Fruit fly (Drosophila melanogaster) whole organism, embryonic: ENCODE measurements around the gene Rbp1-like.
A peak's percentile ranks its signal among the peaks of the same experiment; 100 is the strongest.

ENCODE experiments used
- Blimp-1 ChIP-seq: fragments of 200-800 bp; sonication (Bioruptor generic); optimal IDR thresholded peaks from 3 replicates; lab custom pipeline; 2018; ENCODE audit warnings: missing biosample characterization, missing genetic modification characterization, mild to moderate bottlenecking, moderate library complexity, missing genetic modification reagents
- CG10979 ChIP-seq: fragments of 200-800 bp; sonication (Bioruptor generic); optimal IDR thresholded peaks from 2 replicates; lab custom pipeline; 2018; ENCODE audit warnings: missing biosample characterization, mild to moderate bottlenecking, missing genetic modification characterization, moderate library complexity
- CG11247 ChIP-seq: fragments of 200-800 bp; sonication (Bioruptor generic); IDR thresholded peaks from 2 replicates; pipeline ENCODE4 v1.3.6; 2022; ENCODE audit warnings: missing biosample characterization, missing genetic modification characterization
- CG11723 ChIP-seq: fragments of 200-800 bp; sonication (Bioruptor generic); optimal IDR thresholded peaks from 2 replicates; lab custom pipeline; 2017; ENCODE audit warnings: missing biosample characterization, mild to moderate bottlenecking, missing genetic modification characterization
- CG12071 ChIP-seq: fragments of 200-800 bp; sonication (Bioruptor generic); optimal IDR thresholded peaks from 3 replicates; lab custom pipeline; 2018; ENCODE audit warnings: missing biosample characterization, mild to moderate bottlenecking, missing genetic modification characterization
- CG14710 ChIP-seq: fragments of 200-800 bp; sonication (Bioruptor generic); optimal IDR thresholded peaks from 3 replicates; lab custom pipeline; 2019; ENCODE audit warnings: missing biosample characterization, mild to moderate bottlenecking, missing genetic modification characterization, moderate library complexity
- CG16863 ChIP-seq: fragments of 200-800 bp; sonication (Bioruptor generic); optimal IDR thresholded peaks from 3 replicates; lab custom pipeline; 2016; ENCODE audit warnings: missing biosample characterization, missing genetic modification characterization
- CG17186 ChIP-seq: fragments of 200-800 bp; sonication (Bioruptor generic); optimal IDR thresholded peaks from 3 replicates; lab custom pipeline; 2017; ENCODE audit warnings: missing biosample characterization, missing genetic modification reagents, missing genetic modification characterization
- CG18262 ChIP-seq: fragments of 200-800 bp; optimal IDR thresholded peaks from 3 replicates; lab custom pipeline; 2019; ENCODE audit warnings: missing biosample characterization, mild to moderate bottlenecking, missing genetic modification characterization, moderate library complexity
- CG2875 ChIP-seq: fragments of 200-800 bp; sonication (Bioruptor generic); optimal IDR thresholded peaks from 2 replicates; lab custom pipeline; 2017; ENCODE audit warnings: missing biosample characterization, mild to moderate bottlenecking, missing genetic modification characterization, missing genetic modification reagents
- CG31441 ChIP-seq: fragments of 200-800 bp; sonication (Bioruptor generic); IDR thresholded peaks from 2 replicates; pipeline ENCODE4 v1.3.6; 2022; ENCODE audit warnings: missing biosample characterization, missing genetic modification characterization
- CG43689 ChIP-seq: fragments of 200-800 bp; sonication (Bioruptor generic); IDR thresholded peaks from 2 replicates; pipeline ENCODE4 v1.3.6; 2022; ENCODE audit warnings: missing biosample characterization, missing genetic modification characterization
- CG4404 ChIP-seq: fragments of 200-800 bp; sonication (Bioruptor generic); IDR thresholded peaks from 2 replicates; pipeline ENCODE4 v1.3.6; 2022; ENCODE audit warnings: missing biosample characterization, missing genetic modification characterization
- CG6654 ChIP-seq: fragments of 200-800 bp; sonication (Bioruptor generic); optimal IDR thresholded peaks from 2 replicates; lab custom pipeline; 2017; ENCODE audit warnings: missing biosample characterization, mild to moderate bottlenecking, missing genetic modification characterization
- CG7786 ChIP-seq: fragments of 200-800 bp; sonication (Bioruptor generic); optimal IDR thresholded peaks from 2 replicates; lab custom pipeline; 2016; ENCODE audit warnings: missing biosample characterization, missing genetic modification characterization
- CG8478 ChIP-seq: fragments of >200 bp; optimal IDR thresholded peaks from 2 replicates; lab custom pipeline; 2018
- D ChIP-seq, 2 experiments: fragments of 200-800 bp in 1 of 2; fragments of >200 bp in 1 of 2; sonication (Bioruptor generic) in 1 of 2; optimal IDR thresholded peaks; 2 replicates in 1 of 2; 3 replicates in 1 of 2; lab custom pipeline; 2017; ENCODE audit warnings: mild to moderate bottlenecking in 1 of 2, missing biosample characterization in 1 of 2, missing genetic modification characterization in 1 of 2, missing genetic modification reagents in 1 of 2
- Deaf1 ChIP-seq: fragments of 200-800 bp; optimal IDR thresholded peaks from 3 replicates; lab custom pipeline; 2019; ENCODE audit warnings: missing biosample characterization, mild to moderate bottlenecking, missing genetic modification characterization, moderate library complexity
- Eip74EF ChIP-seq, 2 experiments: fragments of 200-800 bp in 1 of 2; fragments of >200 bp in 1 of 2; sonication (Bioruptor generic) in 1 of 2; optimal IDR thresholded peaks; 2 replicates each; lab custom pipeline; 2017 to 2019; ENCODE audit warnings: missing biosample characterization in 2 of 2, missing genetic modification characterization in 2 of 2, mild to moderate bottlenecking in 1 of 2, moderate library complexity in 1 of 2
- HmgZ ChIP-seq: fragments of 200-800 bp; sonication (Bioruptor generic); optimal IDR thresholded peaks from 2 replicates; lab custom pipeline; 2018; ENCODE audit warnings: missing biosample characterization, mild to moderate bottlenecking, missing genetic modification characterization
- Myb ChIP-seq: fragments of 200-800 bp; sonication (Bioruptor generic); optimal IDR thresholded peaks from 2 replicates; lab custom pipeline; 2016; ENCODE audit warnings: missing biosample characterization, missing genetic modification characterization
- PHDP ChIP-seq: fragments of 200-800 bp; sonication (Bioruptor generic); optimal IDR thresholded peaks from 3 replicates; lab custom pipeline; 2018; ENCODE audit warnings: missing biosample characterization, mild to moderate bottlenecking, missing genetic modification characterization, moderate library complexity
- Sin3A ChIP-seq: fragments of >200 bp; optimal IDR thresholded peaks from 2 replicates; lab custom pipeline; 2018
- Sox100B ChIP-seq: fragments of 200-800 bp; sonication (Bioruptor generic); optimal IDR thresholded peaks from 3 replicates; lab custom pipeline; 2018; ENCODE audit warnings: missing biosample characterization, mild to moderate bottlenecking, missing genetic modification characterization
- Sry-β ChIP-seq: fragments of 200-800 bp; sonication (Bioruptor generic); optimal IDR thresholded peaks from 2 replicates; lab custom pipeline; 2018; ENCODE audit warnings: missing biosample characterization, mild to moderate bottlenecking, missing genetic modification characterization, moderate library complexity
- ash1 ChIP-seq: fragments of 200-800 bp; sonication (Bioruptor generic); optimal IDR thresholded peaks from 2 replicates; lab custom pipeline; 2018; ENCODE audit warnings: missing biosample characterization, mild to moderate bottlenecking, missing genetic modification characterization
- ci ChIP-seq: fragments of 200-800 bp; sonication (Bioruptor generic); IDR thresholded peaks from 3 replicates; pipeline ENCODE4 v1.3.6; 2022; ENCODE audit warnings: missing biosample characterization, missing genetic modification characterization
- crc ChIP-seq: fragments of 200-800 bp; sonication (Bioruptor generic); optimal IDR thresholded peaks from 2 replicates; lab custom pipeline; 2016; ENCODE audit warnings: missing biosample characterization, missing genetic modification characterization
- croc ChIP-seq: fragments of 200-800 bp; sonication (Bioruptor generic); conservative IDR thresholded peaks from 3 replicates; pipeline ENCODE4 v1.3.6; 2022; ENCODE audit warnings: missing biosample characterization, missing genetic modification characterization
- gro ChIP-seq: fragments of 200-800 bp; sonication (Bioruptor generic); optimal IDR thresholded peaks from 2 replicates; lab custom pipeline; 2016; ENCODE audit warnings: missing biosample characterization, missing genetic modification characterization
- maf-S ChIP-seq: fragments of 200-800 bp; sonication (Bioruptor generic); optimal IDR thresholded peaks from 2 replicates; lab custom pipeline; 2016; ENCODE audit warnings: missing biosample characterization, missing genetic modification characterization
- nmo ChIP-seq: fragments of 200-800 bp; sonication (Bioruptor generic); optimal IDR thresholded peaks from 2 replicates; lab custom pipeline; 2018; ENCODE audit warnings: missing biosample characterization, mild to moderate bottlenecking, missing genetic modification characterization, moderate library complexity
- p53 ChIP-seq: fragments of 200-800 bp; sonication (Bioruptor generic); optimal IDR thresholded peaks from 2 replicates; lab custom pipeline; 2016; ENCODE audit warnings: missing biosample characterization, missing genetic modification characterization
- peb ChIP-seq: fragments of 200-800 bp; sonication (Bioruptor generic); IDR thresholded peaks from 2 replicates; pipeline ENCODE4 v1.3.6; 2022; ENCODE audit warnings: missing biosample characterization, missing genetic modification characterization
- sens ChIP-seq: fragments of 200-800 bp; sonication (Bioruptor generic); peaks from one replicate; lab custom pipeline; 2016; ENCODE audit warnings: missing biosample characterization, missing genetic modification characterization
- sima ChIP-seq: fragments of 200-800 bp; sonication (Bioruptor generic); optimal IDR thresholded peaks from 2 replicates; lab custom pipeline; 2016; ENCODE audit warnings: missing biosample characterization, missing genetic modification characterization
- slp2 ChIP-seq: fragments of 200-800 bp; sonication (Bioruptor generic); optimal IDR thresholded peaks from 2 replicates; lab custom pipeline; 2016; ENCODE audit warnings: missing biosample characterization, missing genetic modification characterization
- stwl ChIP-seq: fragments of 200-800 bp; sonication (Bioruptor generic); optimal IDR thresholded peaks from 3 replicates; lab custom pipeline; 2018; ENCODE audit warnings: missing biosample characterization, mild to moderate bottlenecking, missing genetic modification characterization, moderate library complexity
- tx ChIP-seq: fragments of 200-800 bp; sonication (Bioruptor generic); optimal IDR thresholded peaks from 2 replicates; lab custom pipeline; 2016; ENCODE audit warnings: missing biosample characterization, missing genetic modification characterization
- usp ChIP-seq: fragments of >200 bp; optimal IDR thresholded peaks from 2 replicates; lab custom pipeline; 2017; ENCODE audit warnings: missing biosample characterization, missing genetic modification characterization
- vfl ChIP-seq: fragments of 200-800 bp; sonication (Bioruptor generic); optimal IDR thresholded peaks from 2 replicates; lab custom pipeline; 2016; ENCODE audit warnings: missing biosample characterization, missing genetic modification characterization
- yki ChIP-seq: fragments of >200 bp; optimal IDR thresholded peaks from 3 replicates; lab custom pipeline; 2018
- z ChIP-seq: fragments of 200-800 bp; sonication (Bioruptor generic); IDR thresholded peaks from 3 replicates; pipeline ENCODE4 v1.3.6; 2022; ENCODE audit warnings: missing biosample characterization, missing genetic modification characterization

Gene Rbp1-like

dm6 chrX:13384583-13385342 is at the start of gene Rbp1-like, which contains the start of gene Tim9a (continued):
- TF ChIP-seq HmgZ (tag; lab: Kevin White, UChicago): peak; percentile 13
- TF ChIP-seq Eip74EF (GFP tag; optimal IDR thresholded peaks at IDR 0.05; lab: Kevin White, UChicago): no peak
- TF ChIP-seq slp2 (GFP tag; lab: Kevin White, UChicago): no peak
- peak; percentile 65 for TF ChIP-seq stwl (tag; lab: Kevin White, UChicago)
- no peak for TF ChIP-seq Sry-β
- TF ChIP-seq PHDP: peak; percentile 3
- TF ChIP-seq CG8478 (lab: Kevin White, UChicago): no peak
- TF ChIP-seq CG17186 (GFP tag; lab: Kevin White, UChicago): peak; percentile 77
- no peak for TF ChIP-seq gro (GFP tag; lab: Kevin White, UChicago)
- TF ChIP-seq peb (GFP tag; lab: Robert Waterston, UW): no peak
- peak; percentile 37; the same call in 1 of the 2 replicates for TF ChIP-seq CG31441 (GFP tag; lab: Robert Waterston, UW)
- TF ChIP-seq z (GFP tag; lab: Robert Waterston, UW): no peak
- TF ChIP-seq ci (GFP tag; lab: Robert Waterston, UW): no peak
- no peak for TF ChIP-seq croc (GFP tag; lab: Robert Waterston, UW)
- TF ChIP-seq p53 (GFP tag; lab: Kevin White, UChicago): no peak
- TF ChIP-seq CG6654 (GFP tag; lab: Kevin White, UChicago): no peak
- TF ChIP-seq D (optimal IDR thresholded peaks at IDR 0.05; lab: Kevin White, UChicago): no peak
- no peak for TF ChIP-seq D (GFP tag; optimal IDR thresholded peaks at IDR 0.05; lab: Kevin White, UChicago)
- TF ChIP-seq vfl (GFP tag; lab: Kevin White, UChicago): no peak
- no peak for TF ChIP-seq CG43689 (GFP tag; lab: Robert Waterston, UW)
- no peak for TF ChIP-seq CG11247
- TF ChIP-seq sima (GFP tag; lab: Kevin White, UChicago): no peak
- peak; percentile 9 for TF ChIP-seq Deaf1 (tag; lab: Kevin White, UChicago)
- TF ChIP-seq CG11723 (GFP tag; lab: Kevin White, UChicago): no peak
- peak; percentile 74 for TF ChIP-seq Sin3A (lab: Kevin White, UChicago)
- TF ChIP-seq CG2875 (GFP tag; lab: Kevin White, UChicago): no peak
- no peak for TF ChIP-seq tx (GFP tag; lab: Kevin White, UChicago)
- no peak for TF ChIP-seq CG7786 (GFP tag; lab: Kevin White, UChicago)
- TF ChIP-seq ash1 (GFP tag; lab: Kevin White, UChicago): no peak
- TF ChIP-seq usp (GFP tag; lab: Kevin White, UChicago): no peak
- peak; percentile 46 for TF ChIP-seq sens (GFP tag; lab: Kevin White, UChicago)
- no peak for TF ChIP-seq yki (lab: Kevin White, UChicago)
- TF ChIP-seq CG16863: no peak
- peak; percentile 15 for TF ChIP-seq CG10979 (tag; lab: Kevin White, UChicago)
- TF ChIP-seq Blimp-1 (GFP tag; lab: Kevin White, UChicago): no peak
- TF ChIP-seq CG4404: no peak
- TF ChIP-seq CG14710: peak; percentile 83
- TF ChIP-seq Myb (GFP tag; lab: Kevin White, UChicago): no peak
- TF ChIP-seq Sox100B (GFP tag; lab: Kevin White, UChicago): peak; percentile 38
- no peak for TF ChIP-seq maf-S
- TF ChIP-seq nmo (GFP tag; lab: Kevin White, UChicago): peak; percentile 66
- no peak for TF ChIP-seq CG12071
- TF ChIP-seq crc: no peak
- peak; percentile 32 for TF ChIP-seq CG18262 (tag; lab: Kevin White, UChicago)
